Fruit fly (Drosophila melanogaster) whole organism, embryonic: ENCODE data around the gene crq.

ENCODE experiments used
- Atf3 ChIP-seq: fragments of 200-800 bp; sonication (Bioruptor generic); optimal IDR thresholded peaks from 3 replicates; lab custom pipeline; 2016; ENCODE audit warnings: missing biosample characterization, missing genetic modification characterization
- B-H2 ChIP-seq: fragments of 200-800 bp; sonication (Bioruptor generic); optimal IDR thresholded peaks from 2 replicates; lab custom pipeline; 2018; ENCODE audit warnings: missing biosample characterization, mild to moderate bottlenecking, missing genetic modification characterization
- CG10209 ChIP-seq: fragments of 200-800 bp; sonication (Bioruptor generic); optimal IDR thresholded peaks from 3 replicates; lab custom pipeline; 2017; ENCODE audit warnings: missing biosample characterization, mild to moderate bottlenecking, missing genetic modification characterization, missing genetic modification reagents
- CG10543 ChIP-seq: fragments of 200-800 bp; sonication (Bioruptor generic); optimal IDR thresholded peaks from 3 replicates; lab custom pipeline; 2017; ENCODE audit warnings: missing biosample characterization, mild to moderate bottlenecking, missing genetic modification characterization, moderate library complexity
- CG10654 ChIP-seq: fragments of 200-800 bp; sonication (Bioruptor generic); optimal IDR thresholded peaks from 2 replicates; lab custom pipeline; 2016; ENCODE audit warnings: missing biosample characterization, missing genetic modification characterization
- CG11085 ChIP-seq: fragments of 200-800 bp; sonication (Bioruptor generic); IDR thresholded peaks from 2 replicates; pipeline ENCODE4 v1.3.6; 2022; ENCODE audit warnings: missing biosample characterization, missing genetic modification characterization
- CG11247 ChIP-seq: fragments of 200-800 bp; sonication (Bioruptor generic); IDR thresholded peaks from 2 replicates; pipeline ENCODE4 v1.3.6; 2022; ENCODE audit warnings: missing biosample characterization, missing genetic modification characterization
- CG13296 ChIP-seq: fragments of 200-800 bp; sonication (Bioruptor generic); optimal IDR thresholded peaks from 3 replicates; lab custom pipeline; 2018; ENCODE audit warnings: missing biosample characterization, mild to moderate bottlenecking, missing genetic modification characterization
- CG14860 ChIP-seq: fragments of 200-800 bp; sonication (Bioruptor generic); IDR thresholded peaks from 3 replicates; pipeline ENCODE4 v1.3.6; 2022; ENCODE audit warnings: missing biosample characterization, missing genetic modification characterization; ENCODE audit not compliant: partially characterized antibody
- CG15514 ChIP-seq: fragments of 200-800 bp; sonication (Bioruptor generic); optimal IDR thresholded peaks from 3 replicates; lab custom pipeline; 2017; ENCODE audit warnings: missing biosample characterization, missing genetic modification characterization, mild to moderate bottlenecking, moderate library complexity, missing genetic modification reagents
- CG16813 ChIP-seq: fragments of 200-800 bp; sonication (Bioruptor generic); IDR thresholded peaks from 3 replicates; pipeline ENCODE4 v1.3.6; 2022; ENCODE audit warnings: missing biosample characterization, missing genetic modification characterization; ENCODE audit not compliant: partially characterized antibody
- CG33213 ChIP-seq: fragments of 200-800 bp; sonication (Bioruptor generic); optimal IDR thresholded peaks from 3 replicates; lab custom pipeline; 2016; ENCODE audit warnings: missing biosample characterization, missing genetic modification characterization
- CG8089 ChIP-seq: fragments of 200-800 bp; sonication (Bioruptor generic); optimal IDR thresholded peaks from 3 replicates; lab custom pipeline; 2016; ENCODE audit warnings: missing biosample characterization, missing genetic modification characterization
- CG9797 ChIP-seq: fragments of 200-800 bp; sonication (Bioruptor generic); optimal IDR thresholded peaks from 3 replicates; lab custom pipeline; 2018; ENCODE audit warnings: missing biosample characterization, mild to moderate bottlenecking, missing genetic modification characterization
- Dp ChIP-seq: fragments of 200-800 bp; sonication (Bioruptor generic); optimal IDR thresholded peaks from 2 replicates; lab custom pipeline; 2018; ENCODE audit warnings: missing biosample characterization, mild to moderate bottlenecking, missing genetic modification characterization, moderate library complexity
- Drgx ChIP-seq: fragments of 200-800 bp; sonication (Bioruptor generic); IDR thresholded peaks from 2 replicates; pipeline ENCODE4 v1.3.6; 2022; ENCODE audit warnings: missing biosample characterization, missing genetic modification characterization
- Hr39 ChIP-seq: fragments of >200 bp; optimal IDR thresholded peaks from 2 replicates; lab custom pipeline; 2017
- Mad ChIP-seq: fragments of 200-800 bp; sonication (Bioruptor generic); optimal IDR thresholded peaks from 2 replicates; lab custom pipeline; 2016; ENCODE audit warnings: missing biosample characterization, missing genetic modification characterization
- NC2β ChIP-seq: fragments of 200-800 bp; sonication (Bioruptor generic); optimal IDR thresholded peaks from 2 replicates; lab custom pipeline; 2016; ENCODE audit warnings: missing biosample characterization, missing genetic modification characterization
- Spps ChIP-seq: fragments of 200-800 bp; sonication (Bioruptor generic); optimal IDR thresholded peaks from 2 replicates; lab custom pipeline; 2018; ENCODE audit warnings: missing biosample characterization, mild to moderate bottlenecking, missing genetic modification characterization
- Usf ChIP-seq: fragments of 200-800 bp; sonication (Bioruptor generic); optimal IDR thresholded peaks from 2 replicates; lab custom pipeline; 2017; ENCODE audit warnings: missing genotype, missing biosample characterization, missing genetic modification characterization
- Xbp1 ChIP-seq: fragments of 200-800 bp; sonication (Bioruptor generic); optimal IDR thresholded peaks from 3 replicates; lab custom pipeline; 2016; ENCODE audit warnings: missing biosample characterization, mild to moderate bottlenecking, missing genetic modification characterization
- ato ChIP-seq: fragments of 200-800 bp; sonication (Bioruptor generic); IDR thresholded peaks from 2 replicates; pipeline ENCODE4 v1.3.6; 2022; ENCODE audit warnings: missing biosample characterization, missing genetic modification characterization; ENCODE audit not compliant: partially characterized antibody
- bigmax ChIP-seq: fragments of 200-800 bp; sonication (Bioruptor generic); optimal IDR thresholded peaks from 2 replicates; lab custom pipeline; 2018; ENCODE audit warnings: missing biosample characterization, mild to moderate bottlenecking, missing genetic modification characterization
- cg ChIP-seq: fragments of 200-800 bp; sonication (Bioruptor generic); optimal IDR thresholded peaks from 3 replicates; lab custom pipeline; 2019; ENCODE audit warnings: missing biosample characterization, mild to moderate bottlenecking, missing genetic modification characterization, moderate library complexity
- chif ChIP-seq, 2 experiments: fragments of 200-800 bp; sonication (Bioruptor generic); optimal IDR thresholded peaks; 3 replicates each; lab custom pipeline; 2016; ENCODE audit warnings: missing biosample characterization in 2 of 2, missing genetic modification characterization in 2 of 2
- dimm ChIP-seq: fragments of 200-800 bp; sonication (Bioruptor generic); IDR thresholded peaks from 2 replicates; pipeline ENCODE4 v1.3.6; 2022; ENCODE audit warnings: missing biosample characterization, missing genetic modification characterization
- fd3F ChIP-seq: fragments of 200-800 bp; sonication (Bioruptor generic); optimal IDR thresholded peaks from 2 replicates; lab custom pipeline; 2018; ENCODE audit warnings: missing biosample characterization, mild to moderate bottlenecking, missing genetic modification characterization, moderate library complexity
- gcm ChIP-seq: fragments of 200-800 bp; sonication (Bioruptor generic); optimal IDR thresholded peaks from 2 replicates; lab custom pipeline; 2019; ENCODE audit warnings: missing biosample characterization, mild to moderate bottlenecking, missing genetic modification characterization, moderate library complexity
- gro ChIP-seq: fragments of 200-800 bp; sonication (Bioruptor generic); optimal IDR thresholded peaks from 2 replicates; lab custom pipeline; 2016; ENCODE audit warnings: missing biosample characterization, missing genetic modification characterization
- lov ChIP-seq, 2 experiments: fragments of 200-800 bp in 1 of 2; fragments of >200 bp in 1 of 2; sonication (Bioruptor generic) in 1 of 2; IDR thresholded peaks in 1 of 2; optimal IDR thresholded peaks in 1 of 2; 2 replicates in 1 of 2; 3 replicates in 1 of 2; pipeline versions ENCODE4 v1.3.6 to Lab custom; 2017 to 2022; ENCODE audit warnings: missing biosample characterization in 1 of 2, missing genetic modification characterization in 1 of 2
- oc ChIP-seq: fragments of 200-800 bp; sonication (Bioruptor generic); optimal IDR thresholded peaks from 2 replicates; lab custom pipeline; 2018; ENCODE audit warnings: missing biosample characterization, mild to moderate bottlenecking, missing genetic modification characterization, moderate library complexity
- repo ChIP-seq: fragments of 200-800 bp; sonication (Bioruptor generic); optimal IDR thresholded peaks from 2 replicates; lab custom pipeline; 2016; ENCODE audit warnings: missing biosample characterization, missing genetic modification characterization
- sc ChIP-seq, 3 experiments: fragments of >200 bp in 2 of 3; fragments of 200-800 bp in 1 of 3; sonication (Bioruptor generic) in 1 of 3; optimal IDR thresholded peaks; 2 replicates in 2 of 3; 3 replicates in 1 of 3; lab custom pipeline; 2017; ENCODE audit warnings: mild to moderate bottlenecking in 1 of 3, missing biosample characterization in 1 of 3, missing genetic modification characterization in 1 of 3, missing genetic modification reagents in 1 of 3
- sd ChIP-seq: fragments of 200-800 bp; sonication (Bioruptor generic); optimal IDR thresholded peaks from 3 replicates; lab custom pipeline; 2018; ENCODE audit warnings: missing biosample characterization, mild to moderate bottlenecking, missing genetic modification characterization, moderate library complexity
- shn ChIP-seq: fragments of 200-800 bp; sonication (Bioruptor generic); optimal IDR thresholded peaks from 3 replicates; lab custom pipeline; 2016; ENCODE audit warnings: missing biosample characterization, missing genetic modification characterization
- stwl ChIP-seq: fragments of 200-800 bp; sonication (Bioruptor generic); optimal IDR thresholded peaks from 3 replicates; lab custom pipeline; 2018; ENCODE audit warnings: missing biosample characterization, mild to moderate bottlenecking, missing genetic modification characterization, moderate library complexity
- vnd ChIP-seq: fragments of 200-800 bp; sonication (Bioruptor generic); IDR thresholded peaks from 3 replicates; pipeline ENCODE4 v1.3.6; 2022; ENCODE audit warnings: missing biosample characterization, missing genetic modification characterization; ENCODE audit not compliant: partially characterized antibody
- wor ChIP-seq: fragments of 200-800 bp; sonication (Bioruptor generic); IDR thresholded peaks from 2 replicates; pipeline ENCODE4 v1.3.6; 2022; ENCODE audit warnings: missing biosample characterization, missing genetic modification characterization

crq gene

DNA sequence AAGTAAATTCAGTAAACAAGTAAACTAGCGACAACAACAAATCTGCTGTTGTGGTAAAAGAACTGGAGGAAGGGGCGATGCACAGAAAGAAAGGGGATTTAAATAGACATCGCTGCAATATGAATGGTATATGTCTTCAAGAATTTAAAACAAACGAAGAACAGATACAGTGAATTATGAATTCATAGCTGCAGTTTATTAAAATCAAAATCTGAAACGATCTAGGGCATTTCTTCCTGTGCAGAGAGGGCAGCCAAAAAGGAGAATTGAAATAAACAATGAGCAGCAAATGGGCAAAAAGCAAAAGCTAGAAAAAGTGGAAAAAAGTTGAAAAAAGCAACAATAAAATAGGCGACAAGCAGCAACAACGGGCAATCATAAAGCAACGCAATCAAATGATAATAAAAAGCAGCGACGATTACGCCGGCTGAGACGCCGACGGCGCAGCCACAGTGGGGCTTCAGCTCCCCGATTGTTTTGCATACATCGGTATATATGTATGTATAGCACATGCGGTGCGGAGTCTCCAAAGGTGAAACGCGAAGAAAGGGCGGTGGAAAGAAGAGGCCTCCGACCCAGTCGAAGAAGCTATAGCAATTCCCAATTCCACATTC is 16.0 kb upstream of the crq start (continued):
- TF ChIP-seq Usf (GFP tag; lab: Kevin White, UChicago) (no peak), CG16813 (GFP tag; lab: Robert Waterston, UW) (no peak), CG13296 (GFP tag; lab: Kevin White, UChicago) (peak; percentile 13), Hr39 (no peak), shn (GFP tag; lab: Kevin White, UChicago) (peak; percentile 53), sd (tag; lab: Kevin White, UChicago) (peak; percentile 30), ato (GFP tag; lab: Robert Waterston, UW) (no peak), CG11247 (no peak), oc (tag; lab: Kevin White, UChicago) (peak; percentile 81), Spps (tag; lab: Kevin White, UChicago) (peak; percentile 38), gro (peak; percentile 82), CG10654 (GFP tag; lab: Kevin White, UChicago) (peak; percentile 62), chif (GFP tag; optimal IDR thresholded peaks at IDR 0.05; lab: Kevin White, UChicago) (peak; percentile 63 to 70), CG33213 (GFP tag; lab: Kevin White, UChicago) (peak; percentile 52), CG10209 (GFP tag; lab: Kevin White, UChicago) (peak; percentile 76), lov (optimal IDR thresholded peaks at IDR 0.05; lab: Kevin White, UChicago) (no peak), lov (GFP tag; IDR thresholded peaks at IDR 0.05; lab: Robert Waterston, UW) (no peak; the same call in 2 of the 3 replicates), CG9797 (GFP tag; lab: Kevin White, UChicago) (no peak), NC2β (GFP tag; lab: Kevin White, UChicago) (peak; percentile 59), CG15514 (GFP tag; lab: Kevin White, UChicago) (peak; percentile 69), cg (peak; percentile 11), dimm (GFP tag; lab: Robert Waterston, UW) (peak; percentile 33; the same call in 1 of the 2 replicates), fd3F (GFP tag; lab: Kevin White, UChicago) (peak; percentile 6), Dp (GFP tag; lab: Kevin White, UChicago) (no peak), CG14860 (GFP tag; lab: Robert Waterston, UW) (no peak), B-H2 (GFP tag; lab: Kevin White, UChicago) (no peak), gcm (GFP tag; lab: Kevin White, UChicago) (peak; percentile 67), Xbp1 (peak; percentile 72), stwl (no peak), CG10543 (GFP tag; lab: Kevin White, UChicago) (peak; percentile 30), sc (optimal IDR thresholded peaks at IDR 0.05; lab: Kevin White, UChicago) (no peak), sc (GFP tag; optimal IDR thresholded peaks at IDR 0.05; lab: Kevin White, UChicago) (peak; percentile 61), Mad (peak; percentile 27), bigmax (GFP tag; lab: Kevin White, UChicago) (no peak), Atf3 (peak; percentile 47), CG11085 (peak; percentile 47), wor (GFP tag; lab: Robert Waterston, UW) (peak; percentile 64), repo (GFP tag; lab: Kevin White, UChicago) (peak; percentile 51), vnd (GFP tag; lab: Robert Waterston, UW) (no peak), CG8089 (GFP tag; lab: Kevin White, UChicago) (peak; percentile 62), Drgx (GFP tag; lab: Robert Waterston, UW) (peak; percentile 77)
